Worm (Caenorhabditis elegans) whole organism, young adult: ENCODE measurements around the gene glt-1.
A peak's percentile ranks its signal among the peaks of the same experiment; 100 is the strongest.

ENCODE experiments used
- B0261.1 ChIP-seq: sonication (generic microtip); optimal IDR thresholded peaks from 2 replicates; lab custom pipeline; 2016; ENCODE audit warnings: mild to moderate bottlenecking, missing genetic modification characterization, moderate library complexity, missing compliant biosample characterization
- C17E4.6 ChIP-seq: fragments of 200-800 bp; sonication (Bioruptor generic); IDR thresholded peaks from 2 replicates; pipeline ENCODE4 v1.3.6; 2022; ENCODE audit warnings: missing genetic modification reagents, missing genetic modification characterization, missing compliant biosample characterization
- D2030.7 ChIP-seq: fragments of 200-800 bp; sonication (Bioruptor generic); IDR thresholded peaks from 2 replicates; pipeline ENCODE4 v1.3.6; 2022; ENCODE audit warnings: missing genetic modification reagents, missing genetic modification characterization, missing compliant biosample characterization
- F22D6.2 ChIP-seq: sonication (generic microtip); optimal IDR thresholded peaks from 2 replicates; lab custom pipeline; 2016; ENCODE audit warnings: mild to moderate bottlenecking, missing genetic modification characterization, missing compliant biosample characterization
- F23B12.7 ChIP-seq: sonication (generic microtip); optimal IDR thresholded peaks from 2 replicates; lab custom pipeline; 2017; ENCODE audit warnings: missing genetic modification characterization, mild to moderate bottlenecking, missing compliant biosample characterization, antibody characterized with exemption, moderate library complexity; ENCODE audit not compliant: insufficient read depth
- F55B11.4 ChIP-seq: sonication (generic microtip); optimal IDR thresholded peaks from 2 replicates; lab custom pipeline; 2016; ENCODE audit warnings: missing compliant biosample characterization, missing genetic modification characterization, borderline replicate concordance; ENCODE audit not compliant: insufficient read depth
- K11D2.4 ChIP-seq: fragments of 200-800 bp; sonication (Bioruptor generic); IDR thresholded peaks from 2 replicates; pipeline ENCODE4 v1.3.6; 2022; ENCODE audit warnings: missing genetic modification reagents, missing genetic modification characterization, missing compliant biosample characterization
- K12H6.12 ChIP-seq: fragments of 200-800 bp; sonication (Bioruptor generic); optimal IDR thresholded peaks from 2 replicates; lab custom pipeline; 2018; ENCODE audit warnings: mild to moderate bottlenecking, missing genetic modification characterization, missing compliant biosample characterization
- Y56A3A.18 ChIP-seq: fragments of 200-800 bp; sonication (Bioruptor generic); IDR thresholded peaks from 2 replicates; pipeline ENCODE4 v1.3.6; 2022; ENCODE audit warnings: missing genetic modification reagents, missing genetic modification characterization, missing compliant biosample characterization
- Y67H2A.10 ChIP-seq: fragments of 200-800 bp; sonication (Bioruptor generic); conservative IDR thresholded peaks from 2 replicates; pipeline ENCODE4 v1.3.6; 2022; ENCODE audit warnings: missing genetic modification reagents, missing genetic modification characterization, missing compliant biosample characterization
- ZK185.1 ChIP-seq: sonication (generic microtip); optimal IDR thresholded peaks from 2 replicates; lab custom pipeline; 2016; ENCODE audit warnings: mild to moderate bottlenecking, missing genetic modification characterization, missing compliant biosample characterization; ENCODE audit not compliant: poor library complexity, severe bottlenecking
- akir-1 ChIP-seq: fragments of 200-800 bp; sonication (Bioruptor generic); optimal IDR thresholded peaks from 2 replicates; lab custom pipeline; 2018; ENCODE audit warnings: mild to moderate bottlenecking, missing genetic modification characterization, moderate library complexity, missing compliant biosample characterization
- ama-1 ChIP-seq, 3 experiments: fragments of 150-350 bp in 1 of 3; sonication (generic microtip) in 2 of 3; optimal IDR thresholded peaks; 2 replicates each; lab custom pipeline; 2014 to 2018; ENCODE audit warnings: missing biosample characterization in 2 of 3, missing genetic modification characterization in 2 of 3, missing genetic modification reagents in 2 of 3
- aptf-2 ChIP-seq: fragments of 200-800 bp; sonication (Bioruptor generic); conservative IDR thresholded peaks from 2 replicates; pipeline ENCODE4 v1.3.6; 2022; ENCODE audit warnings: missing genetic modification reagents, missing genetic modification characterization, missing compliant biosample characterization
- attf-3 ChIP-seq: fragments of 200-800 bp; sonication (Bioruptor generic); conservative IDR thresholded peaks from 2 replicates; pipeline ENCODE4 v1.3.6; 2022; ENCODE audit warnings: missing genetic modification reagents, missing genetic modification characterization, missing compliant biosample characterization
- bed-2 ChIP-seq: fragments of 200-800 bp; sonication (Bioruptor generic); IDR thresholded peaks from 2 replicates; pipeline ENCODE4 v1.3.6; 2022; ENCODE audit warnings: missing genetic modification reagents, missing genetic modification characterization, missing compliant biosample characterization
- ceh-91 ChIP-seq: fragments of 200-800 bp; sonication (Bioruptor generic); IDR thresholded peaks from 2 replicates; pipeline ENCODE4 v1.3.6; 2022; ENCODE audit warnings: missing genetic modification reagents, missing genetic modification characterization, missing compliant biosample characterization
- die-1 ChIP-seq: sonication (generic microtip); optimal IDR thresholded peaks from 2 replicates; lab custom pipeline; 2016; ENCODE audit warnings: missing genotype, mild to moderate bottlenecking, missing genetic modification characterization, missing compliant biosample characterization
- ekl-4 ChIP-seq: fragments of 200-800 bp; sonication (Bioruptor generic); IDR thresholded peaks from 2 replicates; pipeline ENCODE4 v1.3.6; 2022; ENCODE audit warnings: missing genetic modification reagents, missing genetic modification characterization, missing compliant biosample characterization
- hlh-26 ChIP-seq: fragments of 200-800 bp; sonication (Bioruptor generic); conservative IDR thresholded peaks from 2 replicates; pipeline ENCODE4 v1.3.6; 2022; ENCODE audit warnings: missing genetic modification reagents, missing genetic modification characterization, missing compliant biosample characterization
- hmg-1.2 ChIP-seq: fragments of 200-800 bp; sonication (Bioruptor generic); IDR thresholded peaks from 2 replicates; pipeline ENCODE4 v1.3.6; 2022; ENCODE audit warnings: missing genetic modification reagents, missing genetic modification characterization, missing compliant biosample characterization
- hmg-20 ChIP-seq: fragments of 200-800 bp; sonication (Bioruptor generic); IDR thresholded peaks from 2 replicates; pipeline ENCODE4 v1.3.6; 2022; ENCODE audit warnings: missing genetic modification reagents, missing genetic modification characterization, missing compliant biosample characterization
- lin-26 ChIP-seq: fragments of 200-800 bp; sonication (Bioruptor generic); IDR thresholded peaks from 2 replicates; pipeline ENCODE4 v1.3.6; 2022; ENCODE audit warnings: missing genetic modification reagents, missing genetic modification characterization, missing compliant biosample characterization
- lin-40 ChIP-seq: sonication (generic microtip); optimal IDR thresholded peaks from 2 replicates; lab custom pipeline; 2016; ENCODE audit warnings: missing genetic modification characterization, mild to moderate bottlenecking, missing compliant biosample characterization, missing genotype, missing genetic modification reagents
- lin-54 ChIP-seq: fragments of 200-800 bp; sonication (Bioruptor generic); optimal IDR thresholded peaks from 2 replicates; lab custom pipeline; 2018; ENCODE audit warnings: mild to moderate bottlenecking, missing genetic modification characterization, missing compliant biosample characterization
- lir-1 ChIP-seq: fragments of 200-800 bp; sonication (Bioruptor generic); conservative IDR thresholded peaks from 2 replicates; pipeline ENCODE4 v1.3.6; 2022; ENCODE audit warnings: missing genetic modification reagents, missing genetic modification characterization, missing compliant biosample characterization
- lsy-27 ChIP-seq: sonication (generic microtip); optimal IDR thresholded peaks from 2 replicates; lab custom pipeline; 2017; ENCODE audit warnings: missing genetic modification characterization, mild to moderate bottlenecking, missing compliant biosample characterization, antibody characterized with exemption, missing genotype, borderline replicate concordance; ENCODE audit not compliant: insufficient read depth
- madf-3 ChIP-seq: fragments of 200-800 bp; sonication (Bioruptor generic); IDR thresholded peaks from 2 replicates; pipeline ENCODE4 v1.3.6; 2022; ENCODE audit warnings: missing genetic modification reagents, missing genetic modification characterization, missing compliant biosample characterization
- madf-6 ChIP-seq: fragments of 200-800 bp; sonication (Bioruptor generic); IDR thresholded peaks from 2 replicates; pipeline ENCODE4 v1.3.6; 2022; ENCODE audit warnings: missing genetic modification reagents, missing genetic modification characterization, missing compliant biosample characterization
- madf-8 ChIP-seq: fragments of 200-800 bp; sonication (Bioruptor generic); conservative IDR thresholded peaks from 2 replicates; pipeline ENCODE4 v1.3.6; 2022; ENCODE audit warnings: missing genetic modification reagents, missing genetic modification characterization, missing compliant biosample characterization
- nfyb-1 ChIP-seq: fragments of 200-800 bp; sonication (Bioruptor generic); IDR thresholded peaks from 2 replicates; pipeline ENCODE4 v1.3.6; 2022; ENCODE audit warnings: missing genetic modification reagents, missing genetic modification characterization, missing compliant biosample characterization
- nhr-27 ChIP-seq: fragments of 200-800 bp; sonication (Bioruptor generic); optimal IDR thresholded peaks from 2 replicates; lab custom pipeline; 2018; ENCODE audit warnings: mild to moderate bottlenecking, missing genetic modification characterization, moderate library complexity, missing compliant biosample characterization
- nhr-90 ChIP-seq: sonication (generic microtip); optimal IDR thresholded peaks from 2 replicates; lab custom pipeline; 2016; ENCODE audit warnings: missing genotype, mild to moderate bottlenecking, missing genetic modification characterization, missing compliant biosample characterization
- snpc-4 ChIP-seq, 5 experiments: fragments of 150-350 bp in 1 of 5; sonication (generic microtip) in 4 of 5; optimal IDR thresholded peaks; 2 replicates each; lab custom pipeline; 2014 to 2018; ENCODE audit warnings: missing genetic modification characterization in 5 of 5, missing biosample characterization in 3 of 5, antibody characterized with exemption in 2 of 5, mild to moderate bottlenecking in 2 of 5, missing compliant biosample characterization in 2 of 5, missing genotype in 2 of 5, moderate library complexity in 2 of 5, missing genetic modification reagents in 1 of 5
- tlf-1 ChIP-seq: fragments of 200-800 bp; sonication (Bioruptor generic); optimal IDR thresholded peaks from 2 replicates; lab custom pipeline; 2018; ENCODE audit warnings: mild to moderate bottlenecking, missing genetic modification characterization, missing compliant biosample characterization
- xnd-1 ChIP-seq: sonication (generic microtip); optimal IDR thresholded peaks from 2 replicates; lab custom pipeline; 2016; ENCODE audit warnings: missing genotype, missing genetic modification reagents, missing genetic modification characterization, missing compliant biosample characterization
- zfh-2 ChIP-seq: fragments of 200-800 bp; sonication (Bioruptor generic); conservative IDR thresholded peaks from 2 replicates; pipeline ENCODE4 v1.3.6; 2022; ENCODE audit warnings: missing genetic modification reagents, missing genetic modification characterization, missing compliant biosample characterization
- ztf-28 ChIP-seq: fragments of 200-800 bp; sonication (Bioruptor generic); IDR thresholded peaks from 2 replicates; pipeline ENCODE4 v1.3.6; 2022; ENCODE audit warnings: missing genetic modification reagents, missing genetic modification characterization, missing compliant biosample characterization
- ztf-6 ChIP-seq: fragments of 200-800 bp; sonication (Bioruptor generic); IDR thresholded peaks from 2 replicates; pipeline ENCODE4 v1.3.6; 2022; ENCODE audit warnings: missing genetic modification reagents, missing genetic modification characterization, missing compliant biosample characterization

glt-1 gene

DNA sequence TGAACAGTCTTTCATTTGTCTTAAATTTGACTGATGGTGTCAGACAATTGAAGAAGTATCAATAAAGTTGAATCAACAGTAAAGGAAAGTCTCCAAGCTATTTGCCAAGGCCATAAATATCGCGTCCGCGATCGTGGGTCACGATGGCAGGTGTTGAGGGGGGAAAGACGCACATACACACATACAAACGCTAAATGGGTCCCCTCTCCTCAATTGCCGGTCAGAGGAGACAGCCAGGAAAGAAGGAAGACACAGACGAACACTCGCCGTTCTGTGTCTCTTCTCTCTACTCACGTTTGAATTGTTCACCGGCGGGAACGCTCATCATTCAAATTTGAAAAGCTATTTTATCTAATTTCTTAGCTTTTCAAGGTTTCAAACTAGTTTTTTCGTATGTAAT lies 45.0 kb downstream of the glt-1 start (continued):
- TF ChIP-seq lir-1 (GFP tag; lab: Robert Waterston, UW) (no peak), ztf-6 (no peak), ZK185.1 (tag; lab: Kevin White, UChicago) (no peak), ztf-28 (GFP tag; lab: Robert Waterston, UW) (no peak), nfyb-1 (GFP tag; lab: Robert Waterston, UW) (no peak), F55B11.4 (tag; lab: Kevin White, UChicago) (no peak), hlh-26 (GFP tag; lab: Robert Waterston, UW) (no peak), die-1 (tag; lab: Kevin White, UChicago) (no peak), madf-3 (GFP tag; lab: Robert Waterston, UW) (no peak), C17E4.6 (GFP tag; lab: Robert Waterston, UW) (no peak), hmg-1.2 (GFP tag; lab: Robert Waterston, UW) (peak; percentile 34; the same call in 1 of the 2 replicates), bed-2 (0 out of 2 replicates have a peak, but pooled peaks have one; percentile 15), xnd-1 (tag; lab: Kevin White, UChicago) (no peak), nhr-27 (tag; lab: Kevin White, UChicago) (no peak), K11D2.4 (GFP tag; lab: Robert Waterston, UW) (no peak), F22D6.2 (tag; lab: Kevin White, UChicago) (no peak), hmg-20 (GFP tag; lab: Robert Waterston, UW) (no peak), Y67H2A.10 (GFP tag; lab: Robert Waterston, UW) (no peak), K12H6.12 (tag; lab: Kevin White, UChicago) (no peak)

DNA sequence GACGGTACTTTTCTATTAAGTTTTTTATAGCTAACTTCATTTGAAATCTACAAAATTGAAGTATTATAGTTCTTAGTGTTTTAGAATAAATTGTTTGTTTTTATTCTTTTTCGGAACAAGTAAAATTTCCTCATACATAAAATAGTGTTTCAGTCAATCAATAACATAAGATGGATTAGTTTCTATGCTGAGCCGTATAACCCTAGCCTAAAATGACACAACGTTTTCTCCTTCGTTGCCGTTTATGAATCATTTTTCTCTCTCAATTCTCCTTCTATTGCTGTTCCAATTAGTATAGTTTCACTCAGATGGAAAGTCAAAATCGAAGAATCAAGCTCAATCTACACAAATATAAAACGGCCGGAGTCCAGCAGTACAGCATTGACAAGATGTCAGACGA lies 46.4 kb downstream of the glt-1 start, which contains the start of gene rgs-7:
Gene rgs-7 (plus strand): TSS at position 301 of the 400 bp plus-strand sequence.
- TF ChIP-seq snpc-4 (GFP tag; optimal IDR thresholded peaks at IDR 0.05; lab: Kevin White, UChicago) (no peak), snpc-4 (tag; optimal IDR thresholded peaks at IDR 0.05; lab: Kevin White, UChicago) (no peak), ekl-4 (GFP tag; lab: Robert Waterston, UW) (no peak), hmg-20 (GFP tag; lab: Robert Waterston, UW) (no peak), nhr-27 (tag; lab: Kevin White, UChicago) (no peak), madf-6 (GFP tag; lab: Robert Waterston, UW) (no peak), ceh-91 (GFP tag; lab: Robert Waterston, UW) (no peak), madf-8 (GFP tag; lab: Robert Waterston, UW) (no peak), lsy-27 (tag; lab: Kevin White, UChicago) (no peak), lin-26 (GFP tag; lab: Robert Waterston, UW) (no peak)

DNA sequence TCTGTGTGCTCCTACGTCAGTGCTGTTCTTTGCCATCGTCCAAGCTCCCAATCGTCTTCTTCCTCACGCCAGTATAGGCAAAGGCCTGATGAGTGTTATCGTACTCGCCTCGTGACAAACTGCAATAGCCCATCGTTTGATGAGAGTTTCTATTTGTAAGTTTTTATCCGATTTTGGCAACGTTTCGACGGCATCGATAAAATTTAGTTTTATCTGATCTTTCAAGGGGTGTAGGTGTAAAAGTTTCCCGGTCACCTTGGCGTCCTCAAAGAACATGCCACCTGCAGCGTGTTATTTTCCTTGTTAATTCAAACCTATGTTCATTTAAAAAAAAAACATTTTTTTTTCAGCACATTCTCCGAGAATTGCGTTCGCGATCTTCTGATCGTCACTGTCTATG lies 51.3 kb downstream of the glt-1 start:
- no peak for TF ChIP-seq F23B12.7 (tag; lab: Kevin White, UChicago)
- TF ChIP-seq D2030.7 (GFP tag; lab: Robert Waterston, UW): no peak
- TF ChIP-seq lin-54 (GFP tag; lab: Kevin White, UChicago): no peak
- no peak for TF ChIP-seq ama-1 (optimal IDR thresholded peaks at IDR 0.05; lab: Kevin White, UChicago)
- TF ChIP-seq ama-1 (GFP tag; optimal IDR thresholded peaks at IDR 0.05; lab: Kevin White, UChicago): no peak
- TF ChIP-seq bed-2: no peak
- TF ChIP-seq nhr-27 (tag; lab: Kevin White, UChicago): no peak
- no peak for TF ChIP-seq aptf-2 (GFP tag; lab: Robert Waterston, UW)
- TF ChIP-seq Y56A3A.18 (GFP tag; lab: Robert Waterston, UW): no peak
- no peak for TF ChIP-seq F22D6.2 (tag; lab: Kevin White, UChicago)
- TF ChIP-seq attf-3 (GFP tag; lab: Robert Waterston, UW): no peak
- TF ChIP-seq tlf-1 (GFP tag; lab: Kevin White, UChicago): no peak
- no peak for TF ChIP-seq B0261.1 (tag; lab: Kevin White, UChicago)
- no peak for TF ChIP-seq zfh-2 (GFP tag; lab: Robert Waterston, UW)
- no peak for TF ChIP-seq K12H6.12 (tag; lab: Kevin White, UChicago)
- TF ChIP-seq lin-40 (tag; lab: Kevin White, UChicago): no peak
- no peak for TF ChIP-seq F55B11.4 (tag; lab: Kevin White, UChicago)
- TF ChIP-seq akir-1: no peak
- no peak for TF ChIP-seq nhr-90 (tag; lab: Kevin White, UChicago)
